Fruit fly (Drosophila melanogaster): ENCODE data around the gene Muc12Ea.

Muc12Ea gene

dm6 chrX:14331490-14332182 is 54.1 kb downstream of the Muc12Ea start (continued):
- TF ChIP-seq CG7839 (tag; optimal IDR thresholded peaks at IDR 0.05) (peak; percentile 23), CG17912 (GFP tag; optimal IDR thresholded peaks at IDR 0.05) (no peak), CG9797 (GFP tag; optimal IDR thresholded peaks at IDR 0.05) (no peak), pan (optimal IDR thresholded peaks at IDR 0.05) (no peak), pan (GFP tag; optimal IDR thresholded peaks at IDR 0.05 in 1 of 2, IDR thresholded peaks at IDR 0.05 in 1 of 2) (peak in 1 of 2 experiments; percentile 26), CG10431 (GFP tag; optimal IDR thresholded peaks at IDR 0.05) (no peak), Fer1 (GFP tag; optimal IDR thresholded peaks at IDR 0.05) (peak; percentile 23), pros (GFP tag; optimal IDR thresholded peaks at IDR 0.05) (no peak), CG3838 (GFP tag; optimal IDR thresholded peaks at IDR 0.05) (no peak), CG8281 (tag; optimal IDR thresholded peaks at IDR 0.05) (no peak), CG13424 (tag; optimal IDR thresholded peaks at IDR 0.05) (peak; percentile 10), pfk (GFP tag; optimal IDR thresholded peaks at IDR 0.05) (no peak), lbe (GFP tag; optimal IDR thresholded peaks at IDR 0.05) (no peak), CG18476 (GFP tag; optimal IDR thresholded peaks at IDR 0.05) (no peak), scrt (GFP tag; optimal IDR thresholded peaks at IDR 0.05) (peak; percentile 19), CG8290 (GFP tag; optimal IDR thresholded peaks at IDR 0.05) (no peak), CG8290 (tag; optimal IDR thresholded peaks at IDR 0.05) (no peak), abd-A (tag; optimal IDR thresholded peaks at IDR 0.05) (peak; percentile 76), Sox102F (GFP tag; optimal IDR thresholded peaks at IDR 0.05) (peak; percentile 39), stwl (tag; optimal IDR thresholded peaks at IDR 0.05) (no peak), CG2678 (tag; optimal IDR thresholded peaks at IDR 0.05) (peak; percentile 40), crol (GFP tag; IDR thresholded peaks at IDR 0.05) (peak; percentile 64; the same call in 1 of the 2 replicates), Fer3 (tag; optimal IDR thresholded peaks at IDR 0.05) (no peak), CG18599 (GFP tag; optimal IDR thresholded peaks at IDR 0.05) (peak; percentile 38), jumu (GFP tag; optimal IDR thresholded peaks at IDR 0.05) (no peak)

- no peak for TF ChIP-seq Ssrp (tag; optimal IDR thresholded peaks at IDR 0.05)
- TF ChIP-seq CG8290 (GFP tag; optimal IDR thresholded peaks at IDR 0.05), result no peak
- TF ChIP-seq CG8290 (tag; optimal IDR thresholded peaks at IDR 0.05), result peak in 1 of 2 experiments; percentile 58
- TF ChIP-seq inv (GFP tag; IDR thresholded peaks at IDR 0.05; ENCODE audit: partially characterized antibody), result no peak
- TF ChIP-seq lab (GFP tag; optimal IDR thresholded peaks at IDR 0.05), result peak; percentile 40
- TF ChIP-seq CG16863 (GFP tag; optimal IDR thresholded peaks at IDR 0.05), result no peak
- TF ChIP-seq fd96Cb (tag; optimal IDR thresholded peaks at IDR 0.05), result peak; percentile 20
- TF ChIP-seq CG31388 (GFP tag; optimal IDR thresholded peaks at IDR 0.05), result no peak
- TF ChIP-seq Lim3 (GFP tag; IDR thresholded peaks at IDR 0.05), result no peak
- peak; percentile 27 for TF ChIP-seq Sox102F (GFP tag; optimal IDR thresholded peaks at IDR 0.05)
- TF ChIP-seq CG7839 (tag; optimal IDR thresholded peaks at IDR 0.05), result peak; percentile 33
- TF ChIP-seq CG8478 (optimal IDR thresholded peaks at IDR 0.05), result no peak
- TF ChIP-seq slbo (GFP tag; IDR thresholded peaks at IDR 0.05), result peak; percentile 38; the same call in 1 of the 2 replicates
- TF ChIP-seq CG1603 (tag; optimal IDR thresholded peaks at IDR 0.05), result peak; percentile 49
- peak; percentile 53 for TF ChIP-seq CG11504 (tag; optimal IDR thresholded peaks at IDR 0.05)
- no peak for TF ChIP-seq CG6813 (GFP tag; optimal IDR thresholded peaks at IDR 0.05)
- 0 out of 2 replicates have a peak, but pooled peaks have one; percentile 20 for TF ChIP-seq H2.0 (GFP tag; IDR thresholded peaks at IDR 0.05)
- peak; percentile 4 for TF ChIP-seq CG8924 (tag; optimal IDR thresholded peaks at IDR 0.05)
- TF ChIP-seq NC2α (GFP tag; optimal IDR thresholded peaks at IDR 0.05), result no peak
- TF ChIP-seq ken (GFP tag; IDR thresholded peaks at IDR 0.05), result no peak
- TF ChIP-seq row (GFP tag; IDR thresholded peaks at IDR 0.05), result 0 out of 3 replicates have a peak, but pooled peaks have one; percentile 33
- TF ChIP-seq CG15269 (tag; optimal IDR thresholded peaks at IDR 0.05), result peak; percentile 3
- TF ChIP-seq bsh (GFP tag; optimal IDR thresholded peaks at IDR 0.05), result peak in 1 of 2 experiments; percentile 41
- TF ChIP-seq dysf (GFP tag; IDR thresholded peaks at IDR 0.05), result 0 out of 3 replicates have a peak, but pooled peaks have one; percentile 28
- TF ChIP-seq CG17802 (tag; optimal IDR thresholded peaks at IDR 0.05), result no peak
- no peak for TF ChIP-seq CG18476 (GFP tag; optimal IDR thresholded peaks at IDR 0.05)
- TF ChIP-seq CG12299 (tag; optimal IDR thresholded peaks at IDR 0.05), result no peak
- TF ChIP-seq CG8944 (GFP tag; optimal IDR thresholded peaks at IDR 0.05), result no peak
Observed at dm6 chrX:14332243-14332642, 54.7 kb downstream of the Muc12Ea start.

Data from whole organism, embryonic.